Fruit fly (Drosophila melanogaster) whole organism, pupa: Measurements from ENCODE around the gene sp3.

ENCODE experiments used
- CG12605 ChIP-seq: fragments of 200-800 bp; sonication (Bioruptor generic); IDR thresholded peaks from 2 replicates; pipeline ENCODE4 v1.3.6; 2022; ENCODE audit warnings: missing biosample characterization, missing genetic modification characterization
- CG14655 ChIP-seq: fragments of 200-800 bp; sonication (Bioruptor generic); optimal IDR thresholded peaks from 3 replicates; lab custom pipeline; 2017; ENCODE audit warnings: mild to moderate bottlenecking, missing biosample characterization, missing genetic modification reagents, missing genetic modification characterization
- rn ChIP-seq: fragments of 200-800 bp; sonication (Bioruptor generic); IDR thresholded peaks from 2 replicates; pipeline ENCODE4 v1.3.6; 2022; ENCODE audit warnings: missing biosample characterization, missing genetic modification characterization

DNA sequence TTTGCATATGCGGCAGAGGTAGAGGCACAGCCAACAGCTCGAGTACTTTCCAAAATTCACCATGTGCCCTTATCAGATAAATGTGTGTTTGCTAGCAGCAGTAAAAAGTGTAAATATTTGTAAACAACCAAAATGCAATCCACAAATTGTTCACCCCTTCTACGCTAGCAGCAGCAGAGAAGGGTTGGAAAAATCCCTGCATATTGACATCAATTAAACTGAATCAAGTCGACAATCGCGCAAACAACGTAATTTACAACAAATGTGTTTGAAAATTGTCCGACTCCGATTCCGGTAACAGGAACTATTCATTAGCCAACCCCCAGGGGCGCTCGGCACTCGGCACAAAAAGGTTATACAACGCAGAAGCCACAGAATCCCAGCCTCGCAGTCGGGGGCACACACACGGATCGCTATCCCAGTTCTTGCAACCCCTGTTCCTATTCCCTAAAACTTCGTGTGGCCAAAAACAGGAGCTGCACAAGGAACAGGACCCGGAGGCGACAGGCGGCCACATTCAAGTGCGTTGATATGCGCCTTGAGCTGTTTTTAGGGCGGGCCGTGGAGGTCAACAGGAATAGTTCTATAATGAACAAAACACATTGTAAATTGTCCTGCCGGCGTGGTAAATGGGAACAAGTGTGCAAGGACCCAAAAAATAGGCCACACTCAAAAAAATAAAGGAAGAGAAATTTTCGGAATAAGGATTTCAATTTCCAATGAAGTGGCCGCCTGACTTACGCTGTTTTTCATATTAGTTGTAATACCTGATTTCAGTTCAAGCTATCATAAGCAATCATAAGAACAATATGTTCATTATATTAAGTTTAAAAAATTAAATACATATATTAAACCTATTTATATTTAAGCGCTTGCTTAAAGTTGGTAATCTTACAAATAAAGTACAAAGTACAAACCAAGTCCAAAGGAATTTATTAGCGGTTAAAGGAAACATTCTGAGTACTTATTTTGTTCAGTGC, 14.3 kb downstream of the sp3 start:
- TF ChIP-seq CG14655 (GFP tag; lab: Kevin White, UChicago) (no peak), CG12605 (GFP tag; lab: Robert Waterston, UW) (no peak), rn (GFP tag; lab: Robert Waterston, UW) (no peak)
